Fruit fly (Drosophila melanogaster): Measurements from ENCODE around the gene CG43342.
A peak's percentile ranks its signal among the peaks of the same experiment; 100 is the strongest.

CG43342 gene

DNA sequence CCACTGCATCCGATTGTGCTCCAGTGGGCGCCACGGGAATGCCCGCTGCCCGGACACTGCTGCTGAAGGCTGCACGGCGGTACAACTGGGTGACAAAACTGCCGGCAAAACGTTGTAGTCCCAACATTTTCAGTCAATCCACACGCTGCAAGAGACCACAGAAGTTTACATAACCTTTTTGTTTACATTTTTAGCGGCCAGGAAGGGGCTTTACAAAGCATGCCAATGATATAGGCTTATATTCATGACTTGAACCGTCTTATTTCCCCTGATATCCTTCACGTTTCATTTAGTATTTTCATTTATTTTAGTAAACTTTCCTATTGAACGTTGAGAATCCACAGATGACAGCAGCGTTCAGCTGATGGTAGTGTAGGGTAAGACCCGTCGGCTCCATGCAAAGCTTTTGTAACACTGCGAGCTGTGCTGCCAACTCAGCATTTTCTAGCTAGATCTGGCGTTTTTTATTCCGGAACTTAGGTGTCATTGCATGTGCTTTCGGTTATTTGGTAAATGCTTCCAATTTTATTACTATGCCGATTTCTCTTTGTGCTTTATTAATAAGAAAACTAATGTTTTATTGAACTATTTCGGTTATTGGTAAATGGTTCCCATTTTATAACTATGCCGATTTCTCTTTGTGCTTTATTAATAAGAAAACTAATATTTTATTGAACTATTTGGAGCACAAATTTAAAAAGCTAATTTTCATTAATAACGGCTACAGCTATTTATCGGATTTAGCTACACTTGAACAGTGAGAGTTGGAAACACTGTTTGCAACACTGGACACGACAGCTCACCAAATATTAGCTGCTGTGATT, 29.6 kb downstream of the CG43342 start, which contains the start of the genes CG13850 and lqfR (continued):
- TF ChIP-seq CG18262 (tag; optimal IDR thresholded peaks at IDR 0.05) (peak; percentile 76), CG12391 (tag; optimal IDR thresholded peaks at IDR 0.05) (peak; percentile 80), CG10565 (GFP tag; optimal IDR thresholded peaks at IDR 0.05) (peak; percentile 12), CG31365 (tag; optimal IDR thresholded peaks at IDR 0.05) (no peak), PHDP (tag; optimal IDR thresholded peaks at IDR 0.05) (no peak), CG11085 (GFP tag; IDR thresholded peaks at IDR 0.05) (peak; percentile 40; the same call in 1 of the 2 replicates), Dip3 (GFP tag; optimal IDR thresholded peaks at IDR 0.05) (peak; percentile 80), dm (GFP tag; optimal IDR thresholded peaks at IDR 0.05) (peak; percentile 80), HLH4C (GFP tag; IDR thresholded peaks at IDR 0.05; ENCODE audit: partially characterized antibody) (no peak), HLHmδ (GFP tag; optimal IDR thresholded peaks at IDR 0.05) (no peak), BEAF-32 (GFP tag; optimal IDR thresholded peaks at IDR 0.05) (peak; percentile 51), D (optimal IDR thresholded peaks at IDR 0.05) (no peak), D (GFP tag; optimal IDR thresholded peaks at IDR 0.05) (peak; percentile 64), CG8290 (GFP tag; optimal IDR thresholded peaks at IDR 0.05) (peak; percentile 81), CG8290 (tag; optimal IDR thresholded peaks at IDR 0.05) (peak in 1 of 2 experiments; percentile 69), ranshi (GFP tag; IDR thresholded peaks at IDR 0.05) (no peak; the same call in 1 of the 2 replicates), Spps (tag; optimal IDR thresholded peaks at IDR 0.05) (no peak), CG8478 (optimal IDR thresholded peaks at IDR 0.05) (no peak), ap (GFP tag; IDR thresholded peaks at IDR 0.05) (no peak), CG6765 (GFP tag; optimal IDR thresholded peaks at IDR 0.05) (peak; percentile 57), slp2 (GFP tag; optimal IDR thresholded peaks at IDR 0.05) (peak; percentile 72), inv (GFP tag; IDR thresholded peaks at IDR 0.05; ENCODE audit: partially characterized antibody) (no peak), Med (GFP tag) (peak; percentile 96), CG7963 (GFP tag; IDR thresholded peaks at IDR 0.05; ENCODE audit: partially characterized antibody) (no peak), Pdp1 (GFP tag; optimal IDR thresholded peaks at IDR 0.05) (peak; percentile 80 to 90), rib (GFP tag; IDR thresholded peaks at IDR 0.05) (0 out of 2 replicates have a peak, but pooled peaks have one; percentile 39), CG9215 (GFP tag; IDR thresholded peaks at IDR 0.05) (peak; percentile 77)

DNA sequence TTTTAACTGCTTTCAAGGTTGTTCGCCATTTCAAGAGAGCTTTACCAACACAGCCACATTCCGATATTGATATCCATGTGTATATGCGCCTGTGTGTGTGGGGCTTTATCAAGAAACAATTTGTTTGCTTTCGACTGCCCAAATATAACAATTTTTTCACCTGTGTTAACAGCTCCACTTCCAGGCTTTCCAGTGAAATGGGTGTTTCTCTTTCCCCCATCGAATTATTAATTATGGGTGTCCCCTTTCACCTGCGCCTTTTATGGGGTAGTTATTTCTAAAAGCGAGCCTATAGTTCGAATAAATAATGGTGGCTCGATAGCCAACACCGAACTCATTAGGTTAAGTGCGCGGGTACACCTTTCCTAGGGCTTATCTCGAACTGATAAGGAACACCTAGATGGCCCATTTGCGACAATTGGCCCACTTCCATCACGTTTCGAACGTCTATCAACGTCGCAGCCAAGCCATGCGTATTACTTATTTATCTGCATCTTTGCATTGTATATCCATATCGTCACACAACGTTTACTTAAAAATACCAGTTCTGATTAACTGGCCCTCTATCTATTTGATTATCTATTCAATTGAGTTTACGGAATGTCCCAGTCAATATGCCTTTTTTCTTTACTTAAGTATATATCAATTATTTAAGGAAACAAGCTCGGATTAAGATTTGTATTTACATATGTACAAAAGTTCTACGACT, 30.9 kb downstream of the CG43342 start:
- no peak for TF ChIP-seq br (optimal IDR thresholded peaks at IDR 0.05)
- no peak for TF ChIP-seq Mrtf (GFP tag; IDR thresholded peaks at IDR 0.05)
- TF ChIP-seq CG10959 (GFP tag; IDR thresholded peaks at IDR 0.05), result no peak
- TF ChIP-seq ind (GFP tag; optimal IDR thresholded peaks at IDR 0.05), result no peak
- TF ChIP-seq toy (GFP tag; IDR thresholded peaks at IDR 0.05), result no peak
- peak; percentile 56 for TF ChIP-seq sd (tag; optimal IDR thresholded peaks at IDR 0.05)
- peak; percentile 31 for TF ChIP-seq CG3281 (GFP tag; optimal IDR thresholded peaks at IDR 0.05)
- TF ChIP-seq CG15479 (GFP tag; optimal IDR thresholded peaks at IDR 0.05), result peak; percentile 15
- no peak for TF ChIP-seq CG43689 (GFP tag; IDR thresholded peaks at IDR 0.05)
- TF ChIP-seq kni (GFP tag; optimal IDR thresholded peaks at IDR 0.05), result peak; percentile 5
- peak; percentile 18 for TF ChIP-seq CG12769 (tag; optimal IDR thresholded peaks at IDR 0.05)
- no peak for TF ChIP-seq CG18619 (GFP tag; optimal IDR thresholded peaks at IDR 0.05)
- no peak for TF ChIP-seq CG3163 (GFP tag; optimal IDR thresholded peaks at IDR 0.05)
- no peak for TF ChIP-seq nerfin-1 (tag; optimal IDR thresholded peaks at IDR 0.05)
- no peak for TF ChIP-seq Elba2 (GFP tag; optimal IDR thresholded peaks at IDR 0.05)
- TF ChIP-seq CG16779 (GFP tag; IDR thresholded peaks at IDR 0.05), result peak; percentile 23; the same call in 1 of the 2 replicates
- TF ChIP-seq PHDP (tag; optimal IDR thresholded peaks at IDR 0.05), result peak; percentile 6
- TF ChIP-seq D19A (tag; optimal IDR thresholded peaks at IDR 0.05), result no peak
- peak; percentile 25 for TF ChIP-seq bigmax (GFP tag; optimal IDR thresholded peaks at IDR 0.05)
- TF ChIP-seq HLH4C (GFP tag; IDR thresholded peaks at IDR 0.05; ENCODE audit: partially characterized antibody), result 0 out of 3 replicates have a peak, but pooled peaks have one; percentile 8
- peak; percentile 52; the same call in 1 of the 4 replicates for TF ChIP-seq chinmo (GFP tag; IDR thresholded peaks at IDR 0.05; ENCODE audit: partially characterized antibody)
- TF ChIP-seq exex (tag; optimal IDR thresholded peaks at IDR 0.05), result peak; percentile 91
- TF ChIP-seq Hr78 (GFP tag; optimal IDR thresholded peaks at IDR 0.05), result peak in 1 of 2 experiments; percentile 32
